Worm (Caenorhabditis elegans) whole organism, L1 larva: Measurements from ENCODE around the gene scl-2.

Experiments
- C04F5.9 ChIP-seq: sonication (generic microtip); optimal IDR thresholded peaks from 2 replicates; lab custom pipeline; 2016; ENCODE audit warnings: missing genetic modification characterization, missing compliant biosample characterization
- alr-1 ChIP-seq: fragments of 200-800 bp; sonication (Bioruptor generic); optimal IDR thresholded peaks from 2 replicates; lab custom pipeline; 2018; ENCODE audit warnings: borderline replicate concordance, mild to moderate bottlenecking, missing genetic modification characterization, missing compliant biosample characterization
- aly-2 ChIP-seq: fragments of 150-350 bp; optimal IDR thresholded peaks from 2 replicates; lab custom pipeline; 2014; ENCODE audit warnings: missing biosample characterization, missing genetic modification characterization
- ces-1 ChIP-seq: fragments of 150-350 bp; optimal IDR thresholded peaks from 2 replicates; lab custom pipeline; 2014; ENCODE audit warnings: missing biosample characterization, missing genetic modification reagents, missing genetic modification characterization
- efl-3 ChIP-seq: fragments of 200-800 bp; sonication (Bioruptor generic); optimal IDR thresholded peaks from 2 replicates; lab custom pipeline; 2018; ENCODE audit warnings: mild to moderate bottlenecking, missing genetic modification characterization, missing compliant biosample characterization
- elt-3 ChIP-seq, 6 experiments: fragments of 150-350 bp in 1 of 6; sonication (generic microtip); optimal IDR thresholded peaks; 2 replicates each; lab custom pipeline; 2017 to 2018; ENCODE audit warnings: missing biosample characterization in 6 of 6, missing genetic modification characterization in 6 of 6, inconsistent platforms in 1 of 6
- fkh-10 ChIP-seq: sonication (generic microtip); optimal IDR thresholded peaks from 2 replicates; lab custom pipeline; 2017; ENCODE audit warnings: missing biosample characterization, missing genetic modification reagents, missing genetic modification characterization
- lsy-2 ChIP-seq, 2 experiments: fragments of 150-350 bp; optimal IDR thresholded peaks; 2 replicates each; lab custom pipeline; 2014; ENCODE audit warnings: missing biosample characterization in 2 of 2, missing genetic modification characterization in 2 of 2
- mdl-1 ChIP-seq, 2 experiments: fragments of 150-350 bp; optimal IDR thresholded peaks; 2 replicates each; lab custom pipeline; 2014 to 2017; ENCODE audit warnings: missing biosample characterization in 2 of 2, missing genetic modification characterization in 2 of 2, inconsistent platforms in 1 of 2
- nhr-19 ChIP-seq: fragments of 200-800 bp; sonication (Bioruptor generic); conservative IDR thresholded peaks from 2 replicates; pipeline ENCODE4 v1.3.6; 2022; ENCODE audit warnings: missing genetic modification characterization, missing compliant biosample characterization
- nhr-237 ChIP-seq: fragments of 150-350 bp; optimal IDR thresholded peaks from 2 replicates; lab custom pipeline; 2014; ENCODE audit warnings: missing biosample characterization, missing genetic modification characterization
- pax-3 ChIP-seq: fragments of 200-800 bp; sonication (Bioruptor generic); optimal IDR thresholded peaks from 2 replicates; lab custom pipeline; 2018; ENCODE audit warnings: mild to moderate bottlenecking, missing genetic modification characterization, moderate library complexity, missing compliant biosample characterization

- TF ChIP-seq nhr-237 (tag; lab: Kevin White, UChicago), result no peak
- TF ChIP-seq lsy-2 (tag; optimal IDR thresholded peaks at IDR 0.05; lab: Kevin White, UChicago), result no peak
- TF ChIP-seq ces-1 (GFP tag; lab: Kevin White, UChicago), result no peak
- TF ChIP-seq fkh-10, result no peak
- no peak for TF ChIP-seq nhr-19 (GFP tag; lab: Robert Waterston, UW)
- no peak for TF ChIP-seq C04F5.9 (tag; lab: Kevin White, UChicago)
- TF ChIP-seq mdl-1 (tag; optimal IDR thresholded peaks at IDR 0.05; lab: Kevin White, UChicago), result no peak
- no peak for TF ChIP-seq alr-1 (tag; lab: Kevin White, UChicago)
- no peak for TF ChIP-seq aly-2
- no peak for TF ChIP-seq efl-3 (GFP tag; lab: Kevin White, UChicago)
- TF ChIP-seq elt-3 (tag; optimal IDR thresholded peaks at IDR 0.05; lab: Kevin White, UChicago), result no peak
- no peak for TF ChIP-seq pax-3 (tag; lab: Kevin White, UChicago)
These were observed 34.6 kb upstream of the scl-2 start for ce11 chrIV:13022892-13023291.
